Worm (Caenorhabditis elegans) whole organism, young adult: ENCODE results near the gene T28D6.3.

Experiments used
- B0019.2 ChIP-seq: fragments of 200-800 bp; sonication (Bioruptor generic); conservative IDR thresholded peaks from 2 replicates; pipeline ENCODE4 v1.3.6; 2022; ENCODE audit warnings: missing genetic modification reagents, missing genetic modification characterization, missing compliant biosample characterization
- B0336.3 ChIP-seq: fragments of 200-800 bp; sonication (Bioruptor generic); IDR thresholded peaks from 2 replicates; pipeline ENCODE4 v1.3.6; 2022; ENCODE audit warnings: missing genetic modification characterization, missing compliant biosample characterization
- F22D6.2 ChIP-seq: sonication (generic microtip); optimal IDR thresholded peaks from 2 replicates; lab custom pipeline; 2016; ENCODE audit warnings: mild to moderate bottlenecking, missing genetic modification characterization, missing compliant biosample characterization
- F37B4.10 ChIP-seq: fragments of 200-800 bp; sonication (Bioruptor generic); IDR thresholded peaks from 2 replicates; pipeline ENCODE4 v1.3.6; 2022; ENCODE audit warnings: missing genetic modification characterization, missing compliant biosample characterization
- F52B5.7 ChIP-seq: sonication (generic microtip); optimal IDR thresholded peaks from 2 replicates; lab custom pipeline; 2016; ENCODE audit warnings: mild to moderate bottlenecking, missing genetic modification characterization, missing compliant biosample characterization
- F57C9.4 ChIP-seq: sonication (generic microtip); optimal IDR thresholded peaks from 2 replicates; lab custom pipeline; 2017; ENCODE audit warnings: mild to moderate bottlenecking, missing genetic modification characterization, missing compliant biosample characterization
- K11D2.4 ChIP-seq: fragments of 200-800 bp; sonication (Bioruptor generic); IDR thresholded peaks from 2 replicates; pipeline ENCODE4 v1.3.6; 2022; ENCODE audit warnings: missing genetic modification reagents, missing genetic modification characterization, missing compliant biosample characterization
- T26A5.8 ChIP-seq: sonication (generic microtip); optimal IDR thresholded peaks from 2 replicates; lab custom pipeline; 2016; ENCODE audit warnings: missing genetic modification characterization, missing compliant biosample characterization
- Y53F4B.3 ChIP-seq: fragments of 200-800 bp; sonication (Bioruptor generic); IDR thresholded peaks from 2 replicates; pipeline ENCODE4 v1.3.6; 2022; ENCODE audit warnings: missing genetic modification reagents, missing genetic modification characterization, missing compliant biosample characterization
- ZK185.1 ChIP-seq: sonication (generic microtip); optimal IDR thresholded peaks from 2 replicates; lab custom pipeline; 2016; ENCODE audit warnings: mild to moderate bottlenecking, missing genetic modification characterization, missing compliant biosample characterization; ENCODE audit not compliant: poor library complexity, severe bottlenecking
- akir-1 ChIP-seq: fragments of 200-800 bp; sonication (Bioruptor generic); optimal IDR thresholded peaks from 2 replicates; lab custom pipeline; 2018; ENCODE audit warnings: mild to moderate bottlenecking, missing genetic modification characterization, moderate library complexity, missing compliant biosample characterization
- attf-6 ChIP-seq: fragments of 200-800 bp; sonication (Bioruptor generic); IDR thresholded peaks from 2 replicates; pipeline ENCODE4 v1.3.6; 2022; ENCODE audit warnings: missing genetic modification reagents, missing genetic modification characterization, missing compliant biosample characterization
- bed-1 ChIP-seq: fragments of 200-800 bp; sonication (Bioruptor generic); IDR thresholded peaks from 2 replicates; pipeline ENCODE4 v1.3.6; 2022; ENCODE audit warnings: missing genetic modification reagents, missing genetic modification characterization, missing compliant biosample characterization
- bed-2 ChIP-seq: fragments of 200-800 bp; sonication (Bioruptor generic); IDR thresholded peaks from 2 replicates; pipeline ENCODE4 v1.3.6; 2022; ENCODE audit warnings: missing genetic modification reagents, missing genetic modification characterization, missing compliant biosample characterization
- cebp-1 ChIP-seq, 2 experiments: fragments of 200-800 bp in 1 of 2; sonication (Bioruptor generic) in 1 of 2; sonication (generic microtip) in 1 of 2; IDR thresholded peaks in 1 of 2; optimal IDR thresholded peaks in 1 of 2; 2 replicates each; pipeline versions ENCODE4 v1.3.6 to Lab custom; 2017 to 2022; ENCODE audit warnings: missing compliant biosample characterization in 2 of 2, missing genetic modification characterization in 2 of 2, mild to moderate bottlenecking in 1 of 2, missing genetic modification reagents in 1 of 2, moderate library complexity in 1 of 2
- cebp-2 ChIP-seq: fragments of 200-800 bp; sonication (Bioruptor generic); IDR thresholded peaks from 2 replicates; pipeline ENCODE4 v1.3.6; 2022; ENCODE audit warnings: missing genetic modification characterization, missing compliant biosample characterization
- ceh-40 ChIP-seq: fragments of 200-800 bp; sonication (Bioruptor generic); IDR thresholded peaks from 2 replicates; pipeline ENCODE4 v1.3.6; 2022; ENCODE audit warnings: missing genetic modification characterization, missing compliant biosample characterization
- ceh-58 ChIP-seq: fragments of 200-800 bp; sonication (Bioruptor generic); IDR thresholded peaks from 2 replicates; pipeline ENCODE4 v1.3.6; 2022; ENCODE audit warnings: missing genetic modification characterization, missing compliant biosample characterization
- ceh-79 ChIP-seq: sonication (generic microtip); optimal IDR thresholded peaks from 2 replicates; lab custom pipeline; 2017; ENCODE audit warnings: mild to moderate bottlenecking, missing genetic modification characterization, missing compliant biosample characterization
- egrh-3 ChIP-seq: fragments of 200-800 bp; sonication (Bioruptor generic); IDR thresholded peaks from 2 replicates; pipeline ENCODE4 v1.3.6; 2022; ENCODE audit warnings: missing genetic modification reagents, missing genetic modification characterization, missing compliant biosample characterization
- ekl-4 ChIP-seq: fragments of 200-800 bp; sonication (Bioruptor generic); IDR thresholded peaks from 2 replicates; pipeline ENCODE4 v1.3.6; 2022; ENCODE audit warnings: missing genetic modification reagents, missing genetic modification characterization, missing compliant biosample characterization
- hmg-1.2 ChIP-seq: fragments of 200-800 bp; sonication (Bioruptor generic); IDR thresholded peaks from 2 replicates; pipeline ENCODE4 v1.3.6; 2022; ENCODE audit warnings: missing genetic modification reagents, missing genetic modification characterization, missing compliant biosample characterization
- hsf-1 ChIP-seq: fragments of 200-800 bp; sonication (Bioruptor generic); IDR thresholded peaks from 2 replicates; pipeline ENCODE4 v1.3.6; 2022; ENCODE audit warnings: missing genetic modification reagents, missing genetic modification characterization, missing compliant biosample characterization
- let-526 ChIP-seq: fragments of 200-800 bp; sonication (Bioruptor generic); IDR thresholded peaks from 2 replicates; pipeline ENCODE4 v1.3.6; 2022; ENCODE audit warnings: missing genetic modification reagents, missing genetic modification characterization, missing compliant biosample characterization
- lin-35 ChIP-seq, 3 experiments: fragments of 150-350 bp in 2 of 3; sonication (generic microtip) in 1 of 3; optimal IDR thresholded peaks; 2 replicates each; lab custom pipeline; 2014 to 2018; ENCODE audit warnings: missing biosample characterization in 3 of 3, missing genetic modification characterization in 3 of 3, missing genetic modification reagents in 3 of 3
- lin-54 ChIP-seq: fragments of 200-800 bp; sonication (Bioruptor generic); optimal IDR thresholded peaks from 2 replicates; lab custom pipeline; 2018; ENCODE audit warnings: mild to moderate bottlenecking, missing genetic modification characterization, missing compliant biosample characterization
- lir-1 ChIP-seq: fragments of 200-800 bp; sonication (Bioruptor generic); conservative IDR thresholded peaks from 2 replicates; pipeline ENCODE4 v1.3.6; 2022; ENCODE audit warnings: missing genetic modification reagents, missing genetic modification characterization, missing compliant biosample characterization
- lsl-1 ChIP-seq: fragments of 200-800 bp; sonication (Bioruptor generic); optimal IDR thresholded peaks from 2 replicates; lab custom pipeline; 2018; ENCODE audit warnings: mild to moderate bottlenecking, missing genetic modification characterization, moderate library complexity, missing compliant biosample characterization
- mes-4 ChIP-seq: sonication (generic microtip); optimal IDR thresholded peaks from 2 replicates; lab custom pipeline; 2016; ENCODE audit warnings: missing genotype, missing genetic modification characterization, missing compliant biosample characterization
- nhr-120 ChIP-seq: fragments of 200-800 bp; sonication (Bioruptor generic); IDR thresholded peaks from 2 replicates; pipeline ENCODE4 v1.3.6; 2022; ENCODE audit warnings: missing genetic modification characterization, missing compliant biosample characterization
- nhr-179 ChIP-seq: sonication (generic microtip); optimal IDR thresholded peaks from 2 replicates; lab custom pipeline; 2016; ENCODE audit warnings: mild to moderate bottlenecking, missing genetic modification characterization, missing compliant biosample characterization
- nhr-27 ChIP-seq: fragments of 200-800 bp; sonication (Bioruptor generic); optimal IDR thresholded peaks from 2 replicates; lab custom pipeline; 2018; ENCODE audit warnings: mild to moderate bottlenecking, missing genetic modification characterization, moderate library complexity, missing compliant biosample characterization
- rec-8 ChIP-seq, 2 experiments: sonication (generic microtip); optimal IDR thresholded peaks; 2 replicates each; lab custom pipeline; 2016; ENCODE audit warnings: mild to moderate bottlenecking in 2 of 2, missing genetic modification characterization in 2 of 2, missing genetic modification reagents in 2 of 2, missing genotype in 2 of 2, missing biosample characterization in 1 of 2, missing compliant biosample characterization in 1 of 2, moderate library complexity in 1 of 2
- sdz-38 ChIP-seq: sonication (generic microtip); optimal IDR thresholded peaks from 2 replicates; lab custom pipeline; 2016; ENCODE audit warnings: missing genotype, missing genetic modification characterization, missing compliant biosample characterization
- snpc-1.1 ChIP-seq: sonication (generic microtip); optimal IDR thresholded peaks from 2 replicates; lab custom pipeline; 2017; ENCODE audit warnings: missing genetic modification characterization, mild to moderate bottlenecking, missing compliant biosample characterization, antibody characterized with exemption, moderate library complexity, missing genotype, missing genetic modification reagents; ENCODE audit not compliant: insufficient read depth
- snpc-1.3 ChIP-seq: sonication (generic microtip); optimal IDR thresholded peaks from 2 replicates; lab custom pipeline; 2017; ENCODE audit warnings: missing genetic modification characterization, mild to moderate bottlenecking, missing compliant biosample characterization, antibody characterized with exemption, moderate library complexity, missing genotype, missing genetic modification reagents; ENCODE audit not compliant: insufficient read depth
- snpc-4 ChIP-seq, 5 experiments: fragments of 150-350 bp in 1 of 5; sonication (generic microtip) in 4 of 5; optimal IDR thresholded peaks; 2 replicates each; lab custom pipeline; 2014 to 2018; ENCODE audit warnings: missing genetic modification characterization in 5 of 5, missing biosample characterization in 3 of 5, antibody characterized with exemption in 2 of 5, mild to moderate bottlenecking in 2 of 5, missing compliant biosample characterization in 2 of 5, missing genotype in 2 of 5, moderate library complexity in 2 of 5, missing genetic modification reagents in 1 of 5
- unc-62 ChIP-seq: fragments of 150-350 bp; optimal IDR thresholded peaks from 2 replicates; lab custom pipeline; 2014; ENCODE audit warnings: missing biosample characterization, missing genetic modification reagents, missing genetic modification characterization
- zfh-2 ChIP-seq: fragments of 200-800 bp; sonication (Bioruptor generic); conservative IDR thresholded peaks from 2 replicates; pipeline ENCODE4 v1.3.6; 2022; ENCODE audit warnings: missing genetic modification reagents, missing genetic modification characterization, missing compliant biosample characterization
- ztf-22 ChIP-seq: fragments of 200-800 bp; sonication (Bioruptor generic); optimal IDR thresholded peaks from 2 replicates; lab custom pipeline; 2018; ENCODE audit warnings: mild to moderate bottlenecking, missing genetic modification characterization, moderate library complexity, missing compliant biosample characterization
- ztf-25 ChIP-seq: fragments of 200-800 bp; sonication (Bioruptor generic); IDR thresholded peaks from 2 replicates; pipeline ENCODE4 v1.3.6; 2022; ENCODE audit warnings: missing genetic modification reagents, missing genetic modification characterization, missing compliant biosample characterization
- ztf-26 ChIP-seq: sonication (generic microtip); optimal IDR thresholded peaks from 2 replicates; lab custom pipeline; 2017; ENCODE audit warnings: missing genetic modification characterization, missing compliant biosample characterization
- ztf-28 ChIP-seq: fragments of 200-800 bp; sonication (Bioruptor generic); IDR thresholded peaks from 2 replicates; pipeline ENCODE4 v1.3.6; 2022; ENCODE audit warnings: missing genetic modification reagents, missing genetic modification characterization, missing compliant biosample characterization

T28D6.3 gene

ce11 chrIII:11361394-11361793 lies 5.2 kb upstream of the T28D6.3 start:
- TF ChIP-seq K11D2.4 (GFP tag; lab: Robert Waterston, UW) (no peak), zfh-2 (GFP tag; lab: Robert Waterston, UW) (peak; percentile 31; the same call in 1 of the 2 replicates)

ce11 chrIII:11362915-11363314 lies 3.7 kb upstream of the T28D6.3 start:
- TF ChIP-seq Y53F4B.3 (GFP tag; lab: Robert Waterston, UW) = no peak
- no peak for TF ChIP-seq ztf-22
- no peak for TF ChIP-seq ztf-25 (GFP tag; lab: Robert Waterston, UW)
- TF ChIP-seq sdz-38 (tag; lab: Kevin White, UChicago) = no peak
- no peak for TF ChIP-seq nhr-179 (tag; lab: Kevin White, UChicago)
- no peak for TF ChIP-seq hsf-1 (GFP tag; lab: Robert Waterston, UW)
- no peak for TF ChIP-seq ZK185.1 (tag; lab: Kevin White, UChicago)
- no peak for TF ChIP-seq ztf-28 (GFP tag; lab: Robert Waterston, UW)
- TF ChIP-seq lin-35 (GFP tag; optimal IDR thresholded peaks at IDR 0.05; lab: Kevin White, UChicago) = no peak
- TF ChIP-seq egrh-3 (GFP tag; lab: Robert Waterston, UW) = peak; percentile 41; the same call in 1 of the 2 replicates
- TF ChIP-seq F52B5.7 (tag; lab: Kevin White, UChicago) = no peak
- TF ChIP-seq snpc-1.1 (tag; lab: Kevin White, UChicago) = no peak
- no peak for TF ChIP-seq ceh-58 (GFP tag; lab: Robert Waterston, UW)
- TF ChIP-seq zfh-2 (GFP tag; lab: Robert Waterston, UW) = peak; percentile 90
- no peak for TF ChIP-seq let-526 (GFP tag; lab: Robert Waterston, UW)
- no peak for TF ChIP-seq snpc-1.3 (tag; lab: Kevin White, UChicago)

DNA sequence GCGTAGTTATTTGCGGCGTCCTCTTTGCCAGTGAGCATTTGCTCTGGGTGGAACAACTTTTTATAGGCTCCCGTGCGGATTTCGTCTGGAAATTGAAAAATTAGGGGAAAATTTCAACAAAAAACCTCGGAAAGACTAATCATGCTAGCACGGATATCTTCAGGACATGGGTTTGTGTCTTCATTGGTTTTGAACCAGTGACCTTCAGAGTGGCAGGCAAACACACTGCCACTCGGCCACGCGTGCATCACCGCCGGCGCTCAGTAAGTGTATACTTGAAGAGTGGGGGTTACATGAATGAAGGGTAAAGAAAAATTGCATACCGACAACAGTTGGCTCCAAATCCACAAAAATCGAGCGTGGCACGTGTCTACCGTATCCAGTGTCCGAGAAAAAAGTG lies 4.7 kb downstream of the T28D6.3 start:
- TF ChIP-seq B0019.2 (no peak), lsl-1 (GFP tag; lab: Kevin White, UChicago) (peak; percentile 54), bed-2 (no peak), rec-8 (tag; optimal IDR thresholded peaks at IDR 0.05; lab: Kevin White, UChicago) (peak; percentile 8 to 79), cebp-1 (GFP tag; IDR thresholded peaks at IDR 0.05; lab: Robert Waterston, UW) (peak; percentile 41; the same call in 1 of the 2 replicates), cebp-1 (tag; optimal IDR thresholded peaks at IDR 0.05; lab: Kevin White, UChicago) (no peak), lir-1 (GFP tag; lab: Robert Waterston, UW) (0 out of 2 replicates have a peak, but pooled peaks have one; percentile 22), ztf-26 (tag; lab: Kevin White, UChicago) (peak; percentile 58), F37B4.10 (GFP tag; lab: Robert Waterston, UW) (no peak), cebp-2 (no peak; the same call in 1 of the 2 replicates), ztf-22 (no peak), F57C9.4 (tag; lab: Kevin White, UChicago) (peak; percentile 27), ceh-79 (no peak), akir-1 (GFP tag; lab: Kevin White, UChicago) (peak; percentile 46), nhr-120 (GFP tag; lab: Robert Waterston, UW) (no peak), unc-62 (GFP tag; lab: Kevin White, UChicago) (no peak), F22D6.2 (tag; lab: Kevin White, UChicago) (no peak), ceh-40 (GFP tag; lab: Robert Waterston, UW) (0 out of 2 replicates have a peak, but pooled peaks have one; percentile 67), nhr-27 (tag; lab: Kevin White, UChicago) (no peak), ekl-4 (peak; percentile 83), T26A5.8 (no peak), bed-1 (GFP tag; lab: Robert Waterston, UW) (no peak), mes-4 (tag; lab: Kevin White, UChicago) (peak; percentile 24), egrh-3 (GFP tag; lab: Robert Waterston, UW) (no peak), lin-54 (GFP tag; lab: Kevin White, UChicago) (peak; percentile 61), hmg-1.2 (peak; percentile 77), B0336.3 (GFP tag; lab: Robert Waterston, UW) (peak; percentile 71; the same call in 1 of the 2 replicates), snpc-4 (GFP tag; optimal IDR thresholded peaks at IDR 0.05; lab: Kevin White, UChicago) (peak; percentile 22), snpc-4 (tag; optimal IDR thresholded peaks at IDR 0.05; lab: Kevin White, UChicago) (peak; percentile 23 to 80 (median 66)), attf-6 (GFP tag; lab: Robert Waterston, UW) (0 out of 2 replicates have a peak, but pooled peaks have one; percentile 53)
